Comparison of ENCODE assay signal across 1 fruit fly cellular context in the genomic region with DNA sequence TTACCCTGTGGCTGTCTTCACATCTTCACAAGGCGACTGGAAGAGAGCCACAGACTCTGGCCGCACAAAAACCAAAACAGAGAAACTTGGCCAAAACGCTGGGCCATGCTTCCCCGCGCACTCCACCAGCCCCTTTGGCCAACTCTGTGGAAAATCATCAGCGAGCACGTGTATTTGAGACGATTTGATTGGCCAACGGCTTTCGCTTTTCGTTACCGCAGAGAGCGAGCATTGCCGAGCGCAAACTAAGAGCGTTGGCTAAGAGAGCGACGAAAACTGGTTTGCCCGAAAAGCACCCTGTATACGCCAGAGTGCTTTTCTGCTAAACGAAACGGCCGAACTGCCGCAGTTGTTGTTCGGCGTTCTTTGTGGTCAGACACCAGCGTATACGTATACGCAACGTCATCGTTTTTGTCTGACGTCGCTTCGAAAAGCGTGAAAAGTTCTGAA.
A peak's percentile ranks its signal among the peaks of the same experiment; 100 is the strongest.
TF ChIP-seq lines count a peak whose summit lies in the region.

Gene CG42673, plus strand, starts transcription at position 346 of the 450 bp plus-strand sequence.

TF ChIP-seq in whole organism, embryonic, 481 proteins besides CTCF, POLR2A, EP300 and RAD21 (continued from another document):
- TF ChIP-seq Meics (GFP tag; optimal IDR thresholded peaks at IDR 0.05; lab: Kevin White, UChicago) = peak; percentile 9
- peak; percentile 84; the same call in 2 of the 4 replicates for TF ChIP-seq chinmo (GFP tag; IDR thresholded peaks at IDR 0.05; lab: Robert Waterston, UW; ENCODE audit: partially characterized antibody)
- peak; percentile 98 for TF ChIP-seq crol (GFP tag; IDR thresholded peaks at IDR 0.05; lab: Robert Waterston, UW)
- TF ChIP-seq CG5180 (GFP tag; optimal IDR thresholded peaks at IDR 0.05; lab: Kevin White, UChicago) = peak; percentile 5
- TF ChIP-seq CG18262 (tag; optimal IDR thresholded peaks at IDR 0.05; lab: Kevin White, UChicago) = peak; percentile 4
- peak; percentile 45; the same call in 2 of the 3 replicates for TF ChIP-seq ci (GFP tag; IDR thresholded peaks at IDR 0.05; lab: Robert Waterston, UW)
- TF ChIP-seq NFAT (GFP tag; IDR thresholded peaks at IDR 0.05; lab: Robert Waterston, UW) = 0 out of 2 replicates have a peak, but pooled peaks have one; percentile 31
- TF ChIP-seq Stat92E (GFP tag; optimal IDR thresholded peaks at IDR 0.05; lab: Kevin White, UChicago) = peak in 1 of 3 experiments; percentile 33
- TF ChIP-seq Nf-YB (GFP tag; optimal IDR thresholded peaks at IDR 0.05; lab: Kevin White, UChicago) = peak; percentile 98
- TF ChIP-seq ato (GFP tag; IDR thresholded peaks at IDR 0.05; lab: Robert Waterston, UW; ENCODE audit: partially characterized antibody) = 0 out of 2 replicates have a peak, but pooled peaks have one; percentile 33
- peak; percentile 69 for TF ChIP-seq Max (GFP tag; optimal IDR thresholded peaks at IDR 0.05; lab: Kevin White, UChicago)
- 0 out of 2 replicates have a peak, but pooled peaks have one; percentile 5 for TF ChIP-seq Xrp1 (GFP tag; IDR thresholded peaks at IDR 0.05; lab: Robert Waterston, UW)
- no peak for TF ChIP-seq grn (GFP tag; optimal IDR thresholded peaks at IDR 0.05; lab: Kevin White, UChicago)
- peak; percentile 21 to 33 for TF ChIP-seq bsh (GFP tag; optimal IDR thresholded peaks at IDR 0.05; lab: Kevin White, UChicago)
- TF ChIP-seq oc (tag; optimal IDR thresholded peaks at IDR 0.05; lab: Kevin White, UChicago) = peak; percentile 2
- peak; percentile 16 for TF ChIP-seq kah (GFP tag; optimal IDR thresholded peaks at IDR 0.05; lab: Kevin White, UChicago)
- TF ChIP-seq CG10366 (GFP tag; IDR thresholded peaks at IDR 0.05; lab: Robert Waterston, UW) = peak; percentile 70
- peak; percentile 11 for TF ChIP-seq ftz-f1 (GFP tag; optimal IDR thresholded peaks at IDR 0.05; lab: Kevin White, UChicago)
- peak; percentile 39 for TF ChIP-seq Adf1 (GFP tag; IDR thresholded peaks at IDR 0.05; lab: Robert Waterston, UW)
- TF ChIP-seq tap (tag; optimal IDR thresholded peaks at IDR 0.05; lab: Kevin White, UChicago) = peak; percentile 39
- TF ChIP-seq cwo (GFP tag; optimal IDR thresholded peaks at IDR 0.05; lab: Kevin White, UChicago) = peak; percentile 99
- TF ChIP-seq CG7987 (GFP tag; optimal IDR thresholded peaks at IDR 0.05; lab: Kevin White, UChicago) = peak; percentile 8
- TF ChIP-seq wor (GFP tag; IDR thresholded peaks at IDR 0.05; lab: Robert Waterston, UW) = no peak
- no peak for TF ChIP-seq psq (GFP tag; optimal IDR thresholded peaks at IDR 0.05; lab: Kevin White, UChicago)
- peak; percentile 27; the same call in 1 of the 2 replicates for TF ChIP-seq ranshi (GFP tag; IDR thresholded peaks at IDR 0.05; lab: Robert Waterston, UW)
- 0 out of 2 replicates have a peak, but pooled peaks have one; percentile 13 for TF ChIP-seq E2f2 (GFP tag; IDR thresholded peaks at IDR 0.05; lab: Robert Waterston, UW)
- TF ChIP-seq E2f1 (GFP tag; IDR thresholded peaks at IDR 0.05; lab: Robert Waterston, UW) = 0 out of 2 replicates have a peak, but pooled peaks have one; percentile 12
- TF ChIP-seq slbo (GFP tag; IDR thresholded peaks at IDR 0.05; lab: Robert Waterston, UW) = peak; percentile 13; the same call in 1 of the 2 replicates
- TF ChIP-seq CG8290 (GFP tag; optimal IDR thresholded peaks at IDR 0.05; lab: Kevin White, UChicago) = no peak
- TF ChIP-seq CG8290 (tag; optimal IDR thresholded peaks at IDR 0.05; lab: Kevin White, UChicago) = peak in 1 of 2 experiments; percentile 19
- peak; percentile 26 for TF ChIP-seq CG6854 (GFP tag; optimal IDR thresholded peaks at IDR 0.05; lab: Kevin White, UChicago)
- peak; percentile 62 for TF ChIP-seq CG13287 (GFP tag; IDR thresholded peaks at IDR 0.05; lab: Robert Waterston, UW; ENCODE audit: partially characterized antibody)
- no peak for TF ChIP-seq Dip2 (GFP tag; IDR thresholded peaks at IDR 0.05; lab: Robert Waterston, UW)
- TF ChIP-seq CG4424 (GFP tag; optimal IDR thresholded peaks at IDR 0.05; lab: Kevin White, UChicago) = peak; percentile 1
- TF ChIP-seq CG8359 (GFP tag; optimal IDR thresholded peaks at IDR 0.05; lab: Kevin White, UChicago; ENCODE audit: borderline replicate concordance) = peak; percentile 0
- TF ChIP-seq odd (GFP tag; optimal IDR thresholded peaks at IDR 0.05; lab: Kevin White, UChicago) = peak; percentile 26
- TF ChIP-seq CG6254 (GFP tag; optimal IDR thresholded peaks at IDR 0.05; lab: Kevin White, UChicago) = peak; percentile 98
- no peak for TF ChIP-seq Neu2 (GFP tag; optimal IDR thresholded peaks at IDR 0.05; lab: Kevin White, UChicago; ENCODE audit: borderline replicate concordance)
- TF ChIP-seq gsb (GFP tag; IDR thresholded peaks at IDR 0.05; lab: Robert Waterston, UW) = no peak
- TF ChIP-seq Bteb2 (GFP tag; optimal IDR thresholded peaks at IDR 0.05; lab: Kevin White, UChicago) = no peak
- TF ChIP-seq Ada2b (GFP tag; IDR thresholded peaks at IDR 0.05; lab: Robert Waterston, UW) = no peak
- peak; percentile 25; the same call in 1 of the 2 replicates for TF ChIP-seq nerfin-2 (GFP tag; IDR thresholded peaks at IDR 0.05; lab: Robert Waterston, UW; ENCODE audit: partially characterized antibody)
- peak; percentile 25; the same call in 1 of the 2 replicates for TF ChIP-seq Rfx (GFP tag; IDR thresholded peaks at IDR 0.05; lab: Robert Waterston, UW)
- no peak for TF ChIP-seq CG30020 (tag; optimal IDR thresholded peaks at IDR 0.05; lab: Kevin White, UChicago)
- TF ChIP-seq nom (GFP tag; optimal IDR thresholded peaks at IDR 0.05; lab: Kevin White, UChicago) = peak; percentile 82
- TF ChIP-seq Hr78 (GFP tag; optimal IDR thresholded peaks at IDR 0.05; lab: Kevin White, UChicago) = no peak
- TF ChIP-seq toy (GFP tag; IDR thresholded peaks at IDR 0.05; lab: Robert Waterston, UW) = no peak
- TF ChIP-seq CG34376 (GFP tag; optimal IDR thresholded peaks at IDR 0.05; lab: Kevin White, UChicago) = peak; percentile 0
- TF ChIP-seq BtbVII (GFP tag; optimal IDR thresholded peaks at IDR 0.05; lab: Kevin White, UChicago) = peak; percentile 58
- peak; percentile 86 to 89 for TF ChIP-seq Trl (optimal IDR thresholded peaks at IDR 0.05; lab: Kevin White, UChicago)
- TF ChIP-seq Trl (GFP tag; optimal IDR thresholded peaks at IDR 0.05; lab: Kevin White, UChicago) = peak; percentile 15
- no peak for TF ChIP-seq CG10565 (GFP tag; optimal IDR thresholded peaks at IDR 0.05; lab: Kevin White, UChicago)
- peak; percentile 95 for TF ChIP-seq Jarid2 (GFP tag; optimal IDR thresholded peaks at IDR 0.05; lab: Kevin White, UChicago)
- 0 out of 2 replicates have a peak, but pooled peaks have one; percentile 18 for TF ChIP-seq Scr (GFP tag; IDR thresholded peaks at IDR 0.05; lab: Robert Waterston, UW; ENCODE audit: partially characterized antibody)
